Worm (Caenorhabditis elegans) whole organism, L3 larva: ENCODE results near the gene srh-138.
A peak's percentile ranks its signal among the peaks of the same experiment; 100 is the strongest.
"Not testable (repeated sequence)": the region's sequence is repeated elsewhere in the genome, so short reads cannot be mapped to it uniquely, and the experiment has no call there.

Experiments
- aly-2 ChIP-seq: fragments of 150-350 bp; optimal IDR thresholded peaks from 2 replicates; lab custom pipeline; 2014; ENCODE audit warnings: missing biosample characterization, missing genetic modification characterization
- ceh-28 ChIP-seq: fragments of 150-350 bp; optimal IDR thresholded peaks from 2 replicates; lab custom pipeline; 2014; ENCODE audit warnings: missing biosample characterization, missing genetic modification reagents, missing genetic modification characterization
- ceh-9 ChIP-seq: sonication (generic microtip); optimal IDR thresholded peaks from 2 replicates; lab custom pipeline; 2018; ENCODE audit warnings: missing biosample characterization, missing genetic modification characterization
- egl-27 ChIP-seq: sonication (generic microtip); optimal IDR thresholded peaks from 4 replicates; lab custom pipeline; 2017; ENCODE audit warnings: missing biosample characterization, missing genetic modification reagents, missing genetic modification characterization
- egl-5 ChIP-seq: fragments of 150-350 bp; optimal IDR thresholded peaks from 2 replicates; lab custom pipeline; 2017; ENCODE audit warnings: missing biosample characterization, missing genetic modification reagents, missing genetic modification characterization, inconsistent platforms
- elt-1 ChIP-seq: fragments of 150-350 bp; optimal IDR thresholded peaks from 2 replicates; lab custom pipeline; 2014; ENCODE audit warnings: missing biosample characterization, missing genetic modification characterization
- elt-2 ChIP-seq: sonication (generic microtip); optimal IDR thresholded peaks from 2 replicates; lab custom pipeline; 2016; ENCODE audit warnings: missing genetic modification reagents, mild to moderate bottlenecking, missing genetic modification characterization, missing compliant biosample characterization
- elt-3 ChIP-seq, 3 experiments: fragments of 150-350 bp in 1 of 3; sonication (generic microtip) in 2 of 3; optimal IDR thresholded peaks; 2 replicates in 2 of 3; 4 replicates in 1 of 3; lab custom pipeline; 2014 to 2017; ENCODE audit warnings: missing biosample characterization in 3 of 3, missing genetic modification characterization in 3 of 3
- eor-1 ChIP-seq, 2 experiments: fragments of 150-350 bp; optimal IDR thresholded peaks; 2 replicates each; lab custom pipeline; 2014 to 2018; ENCODE audit warnings: missing biosample characterization in 2 of 2, missing genetic modification characterization in 2 of 2
- fkh-10 ChIP-seq: sonication (generic microtip); optimal IDR thresholded peaks from 2 replicates; lab custom pipeline; 2017; ENCODE audit warnings: missing biosample characterization, missing genetic modification reagents, missing genetic modification characterization
- fkh-2 ChIP-seq: fragments of 150-350 bp; optimal IDR thresholded peaks from 2 replicates; lab custom pipeline; 2014; ENCODE audit warnings: missing biosample characterization, missing genetic modification reagents, missing genetic modification characterization
- fos-1 ChIP-seq: fragments of 150-350 bp; optimal IDR thresholded peaks from 2 replicates; lab custom pipeline; 2014; ENCODE audit warnings: missing biosample characterization, missing genetic modification characterization
- hmg-11 ChIP-seq: sonication (generic microtip); optimal IDR thresholded peaks from 2 replicates; lab custom pipeline; 2016; ENCODE audit warnings: missing genetic modification characterization, missing compliant biosample characterization
- jun-1 ChIP-seq: fragments of 150-350 bp; optimal IDR thresholded peaks from 2 replicates; lab custom pipeline; 2014; ENCODE audit warnings: missing biosample characterization, missing genetic modification reagents, missing genetic modification characterization
- lin-15B ChIP-seq: fragments of 150-350 bp; optimal IDR thresholded peaks from 2 replicates; lab custom pipeline; 2014; ENCODE audit warnings: missing biosample characterization, missing genetic modification characterization
- lin-39 ChIP-seq: fragments of 150-350 bp; optimal IDR thresholded peaks from 2 replicates; lab custom pipeline; 2018; ENCODE audit warnings: missing biosample characterization, missing genetic modification reagents, missing genetic modification characterization
- lsy-12 ChIP-seq: sonication (generic microtip); optimal IDR thresholded peaks from 2 replicates; lab custom pipeline; 2016; ENCODE audit warnings: mild to moderate bottlenecking, missing genetic modification characterization, missing compliant biosample characterization
- mdl-1 ChIP-seq: fragments of 150-350 bp; optimal IDR thresholded peaks from 2 replicates; lab custom pipeline; 2014; ENCODE audit warnings: missing biosample characterization, missing genetic modification characterization
- nfya-1 ChIP-seq: sonication (generic microtip); optimal IDR thresholded peaks from 2 replicates; lab custom pipeline; 2017; ENCODE audit warnings: missing genetic modification characterization, mild to moderate bottlenecking, missing compliant biosample characterization, antibody characterized with exemption, moderate library complexity; ENCODE audit not compliant: insufficient read depth
- nhr-12 ChIP-seq: fragments of 150-350 bp; optimal IDR thresholded peaks from 2 replicates; lab custom pipeline; 2014; ENCODE audit warnings: missing biosample characterization, missing genetic modification characterization
- nhr-23 ChIP-seq: fragments of 150-350 bp; optimal IDR thresholded peaks from 2 replicates; lab custom pipeline; 2014; ENCODE audit warnings: missing biosample characterization, missing genetic modification reagents, missing genetic modification characterization
- nhr-25 ChIP-seq: sonication (generic microtip); optimal IDR thresholded peaks from 2 replicates; lab custom pipeline; 2017; ENCODE audit warnings: missing biosample characterization, missing genetic modification characterization
- nhr-28 ChIP-seq: fragments of 150-350 bp; optimal IDR thresholded peaks from 2 replicates; lab custom pipeline; 2014; ENCODE audit warnings: missing biosample characterization, missing genetic modification characterization
- nhr-43 ChIP-seq: sonication (generic microtip); optimal IDR thresholded peaks from 2 replicates; lab custom pipeline; 2016; ENCODE audit warnings: mild to moderate bottlenecking, missing genetic modification characterization, missing compliant biosample characterization; ENCODE audit not compliant: poor library complexity, severe bottlenecking
- nhr-67 ChIP-seq: fragments of 150-350 bp; optimal IDR thresholded peaks from 2 replicates; lab custom pipeline; 2014; ENCODE audit warnings: missing biosample characterization, missing genetic modification characterization
- nhr-76 ChIP-seq: fragments of 150-350 bp; sonication (generic microtip); optimal IDR thresholded peaks from 5 replicates; lab custom pipeline; 2014; ENCODE audit warnings: missing biosample characterization, missing genetic modification characterization
- nhr-77 ChIP-seq: fragments of 150-350 bp; optimal IDR thresholded peaks from 2 replicates; lab custom pipeline; 2014; ENCODE audit warnings: missing biosample characterization, missing genetic modification characterization
- pha-4 ChIP-seq: fragments of 150-350 bp; optimal IDR thresholded peaks from 2 replicates; lab custom pipeline; 2014; ENCODE audit warnings: missing biosample characterization, missing genetic modification reagents, missing genetic modification characterization
- pqm-1 ChIP-seq: fragments of 150-350 bp; optimal IDR thresholded peaks from 2 replicates; lab custom pipeline; 2017; ENCODE audit warnings: missing biosample characterization, missing genetic modification characterization, inconsistent platforms
- sea-2 ChIP-seq: fragments of 150-350 bp; sonication (generic microtip); optimal IDR thresholded peaks from 4 replicates; lab custom pipeline; 2014; ENCODE audit warnings: missing biosample characterization, missing genetic modification reagents, missing genetic modification characterization
- skn-1 ChIP-seq: fragments of 150-350 bp; optimal IDR thresholded peaks from 2 replicates; lab custom pipeline; 2014; ENCODE audit warnings: missing biosample characterization, missing genetic modification characterization
- unc-39 ChIP-seq: sonication (generic microtip); optimal IDR thresholded peaks from 4 replicates; lab custom pipeline; 2017; ENCODE audit warnings: missing biosample characterization, missing genetic modification characterization
- unc-62 ChIP-seq: fragments of 150-350 bp; sonication (generic microtip); optimal IDR thresholded peaks from 4 replicates; lab custom pipeline; 2014; ENCODE audit warnings: missing biosample characterization, missing genetic modification reagents, missing genetic modification characterization
- zag-1 ChIP-seq: fragments of 150-350 bp; optimal IDR thresholded peaks from 2 replicates; lab custom pipeline; 2014; ENCODE audit warnings: missing biosample characterization, missing genetic modification characterization

srh-138 gene

ce11 chrV:16470916-16471315, at the start of gene srh-138:
TSS of gene srh-138 (minus strand) at chrV:16471016.
- no peak for TF ChIP-seq pqm-1 (tag; lab: Kevin White, UChicago)
- TF ChIP-seq mdl-1, result no peak
- TF ChIP-seq lsy-12 (tag; lab: Kevin White, UChicago), result no peak
- no peak for TF ChIP-seq zag-1 (tag; lab: Kevin White, UChicago)
- TF ChIP-seq elt-1 (tag; lab: Kevin White, UChicago), result no peak
- TF ChIP-seq elt-3 (tag; optimal IDR thresholded peaks at IDR 0.05; lab: Kevin White, UChicago), result no peak

ce11 chrV:16517619-16518018, 46.8 kb upstream of the srh-138 start, which contains the start of gene F36D3.4:
TSS of gene F36D3.4 (minus strand) at chrV:16517719.
- TF ChIP-seq elt-1 (tag; lab: Kevin White, UChicago), result no peak
- no peak for TF ChIP-seq nhr-76 (tag; lab: Kevin White, UChicago)
- no peak for TF ChIP-seq zag-1 (tag; lab: Kevin White, UChicago)
- no peak for TF ChIP-seq nfya-1
- no peak for TF ChIP-seq nhr-77
- no peak for TF ChIP-seq fkh-10
- TF ChIP-seq nhr-23, result no peak
- TF ChIP-seq pha-4 (tag; lab: Kevin White, UChicago), result no peak
- TF ChIP-seq fkh-2 (tag; lab: Kevin White, UChicago), result no peak
- TF ChIP-seq eor-1 (tag; optimal IDR thresholded peaks at IDR 0.05; lab: Kevin White, UChicago), result no peak
- no peak for TF ChIP-seq aly-2 (tag; lab: Kevin White, UChicago)
- no peak for TF ChIP-seq lin-39 (tag; lab: Kevin White, UChicago)
- no peak for TF ChIP-seq fos-1 (tag; lab: Kevin White, UChicago)

- not testable (repeated sequence) for TF ChIP-seq lin-15B (tag; lab: Kevin White, UChicago); nhr-43 (tag; lab: Kevin White, UChicago); unc-39
These were observed 44.3 kb upstream of the srh-138 start, which contains the start of gene F36D3.5 for ce11 chrV:16515140-16515539. TSS of gene F36D3.5 (minus strand) at chrV:16515240.

ce11 chrV:16508667-16509066, 37.9 kb upstream of the srh-138 start, which contains the start of gene srr-3:
TSS of gene srr-3 (minus strand) at chrV:16508767.
- no peak for TF ChIP-seq unc-62 (GFP tag; lab: Kevin White, UChicago)
- no peak for TF ChIP-seq ceh-9 (tag; lab: Kevin White, UChicago)
- TF ChIP-seq egl-27 (tag; lab: Kevin White, UChicago), result no peak
- TF ChIP-seq, all 47 proteins: peak for 0

ce11 chrV:16506650-16507049, 35.8 kb upstream of the srh-138 start:
- TF ChIP-seq egl-5 (tag; lab: Kevin White, UChicago) (no peak), pha-4 (tag; lab: Kevin White, UChicago) (peak; percentile 49)

ce11 chrV:16505828-16506227, 35.0 kb upstream of the srh-138 start, which contains the start of gene nhr-54:
TSS of gene nhr-54 (minus strand) at chrV:16505928.
- TF ChIP-seq fkh-2 (tag; lab: Kevin White, UChicago) (no peak), jun-1 (tag; lab: Kevin White, UChicago) (no peak), aly-2 (tag; lab: Kevin White, UChicago) (no peak), sea-2 (no peak), pqm-1 (tag; lab: Kevin White, UChicago) (no peak), ceh-9 (tag; lab: Kevin White, UChicago) (no peak), ceh-28 (tag; lab: Kevin White, UChicago) (no peak), nhr-25 (tag; lab: Kevin White, UChicago) (no peak), elt-2 (tag; lab: Kevin White, UChicago) (no peak), nhr-12 (no peak), nhr-23 (no peak), skn-1 (tag; lab: Kevin White, UChicago) (no peak), elt-1 (tag; lab: Kevin White, UChicago) (no peak), hmg-11 (tag; lab: Kevin White, UChicago) (no peak), unc-39 (no peak), nhr-67 (no peak), nhr-28 (tag; lab: Kevin White, UChicago) (no peak)
